Fruit fly (Drosophila melanogaster): ENCODE data around the gene CG13078.

- TF ChIP-seq ab (GFP tag; optimal IDR thresholded peaks at IDR 0.05) (no peak), CG4282 (GFP tag; optimal IDR thresholded peaks at IDR 0.05) (peak; percentile 57), CG10274 (GFP tag; optimal IDR thresholded peaks at IDR 0.05) (no peak), Doc2 (GFP tag; IDR thresholded peaks at IDR 0.05) (no peak), usp (GFP tag; optimal IDR thresholded peaks at IDR 0.05) (no peak)
Observed at dm6 chr2L:19583926-19584392, 20.2 kb downstream of the CG13078 start, which contains the start of the genes PCNA2 and CG10366.
